Worm (Caenorhabditis elegans): ENCODE results near the gene F48B9.1.

- TF ChIP-seq skn-1 (tag; optimal IDR thresholded peaks at IDR 0.05) = no peak
- no peak for TF ChIP-seq pha-4 (tag; optimal IDR thresholded peaks at IDR 0.05)
- peak in 1 of 3 experiments; percentile 27 for TF ChIP-seq elt-3 (tag; optimal IDR thresholded peaks at IDR 0.05)
- TF ChIP-seq fos-1 (tag; optimal IDR thresholded peaks at IDR 0.05) = no peak
- TF ChIP-seq fkh-10 (GFP tag; optimal IDR thresholded peaks at IDR 0.05) = no peak
- no peak for TF ChIP-seq sea-2 (GFP tag; optimal IDR thresholded peaks at IDR 0.05)
- TF ChIP-seq unc-62 (GFP tag; optimal IDR thresholded peaks at IDR 0.05) = no peak
- TF ChIP-seq lin-39 (tag; optimal IDR thresholded peaks at IDR 0.05) = no peak
- TF ChIP-seq ztf-4 (tag; optimal IDR thresholded peaks at IDR 0.05) = no peak
- no peak for TF ChIP-seq nhr-77 (tag; optimal IDR thresholded peaks at IDR 0.05)
- TF ChIP-seq ceh-82 (tag; optimal IDR thresholded peaks at IDR 0.05) = no peak
- TF ChIP-seq snpc-4 (tag; optimal IDR thresholded peaks at IDR 0.05) = no peak
- TF ChIP-seq nhr-11 (tag; optimal IDR thresholded peaks at IDR 0.05) = no peak
Observed at ce11 chrX:2208391-2208790, 27.7 kb downstream of the F48B9.1 start.
